Worm (Caenorhabditis elegans) whole organism, mixed stage, embryonic: Measurements from ENCODE around the gene 2L52.1.
A peak's percentile ranks its signal among the peaks of the same experiment; 100 is the strongest.

Experiments
- M03D4.4 ChIP-seq: sonication (generic microtip); optimal IDR thresholded peaks from 2 replicates; lab custom pipeline; 2017; ENCODE audit warnings: mild to moderate bottlenecking, missing genetic modification characterization, missing compliant biosample characterization
- bed-3 ChIP-seq: fragments of 200-800 bp; sonication (Bioruptor generic); optimal IDR thresholded peaks from 3 replicates; lab custom pipeline; 2018; ENCODE audit warnings: mild to moderate bottlenecking, missing genetic modification characterization, moderate library complexity, missing compliant biosample characterization
- blmp-1 ChIP-seq: fragments of 150-350 bp; optimal IDR thresholded peaks from 2 replicates; lab custom pipeline; 2014; ENCODE audit warnings: missing biosample characterization, missing genetic modification characterization
- ceh-39 ChIP-seq: fragments of 150-350 bp; optimal IDR thresholded peaks from 2 replicates; lab custom pipeline; 2014; ENCODE audit warnings: missing biosample characterization, missing genetic modification characterization
- ceh-43 ChIP-seq: fragments of 200-800 bp; sonication (Bioruptor generic); optimal IDR thresholded peaks from 2 replicates; lab custom pipeline; 2018; ENCODE audit warnings: mild to moderate bottlenecking, missing genetic modification characterization, moderate library complexity, missing compliant biosample characterization
- ceh-83 ChIP-seq: fragments of 200-800 bp; sonication (Bioruptor generic); optimal IDR thresholded peaks from 2 replicates; lab custom pipeline; 2018; ENCODE audit warnings: mild to moderate bottlenecking, missing genetic modification characterization, missing compliant biosample characterization
- ces-1 ChIP-seq: fragments of 150-350 bp; optimal IDR thresholded peaks from 2 replicates; lab custom pipeline; 2014; ENCODE audit warnings: missing biosample characterization, missing genetic modification reagents, missing genetic modification characterization
- cnd-1 ChIP-seq: fragments of 200-800 bp; sonication (Bioruptor generic); optimal IDR thresholded peaks from 2 replicates; lab custom pipeline; 2018; ENCODE audit warnings: mild to moderate bottlenecking, missing genetic modification characterization, missing compliant biosample characterization
- drap-1 ChIP-seq: fragments of 200-800 bp; sonication (Bioruptor generic); optimal IDR thresholded peaks from 3 replicates; lab custom pipeline; 2018; ENCODE audit warnings: mild to moderate bottlenecking, missing genetic modification characterization, missing compliant biosample characterization
- elt-1 ChIP-seq: sonication (generic microtip); optimal IDR thresholded peaks from 2 replicates; lab custom pipeline; 2017; ENCODE audit warnings: missing genetic modification characterization, mild to moderate bottlenecking, missing compliant biosample characterization, antibody characterized with exemption, moderate library complexity, borderline replicate concordance; ENCODE audit not compliant: insufficient read depth
- elt-3 ChIP-seq: fragments of 150-350 bp; optimal IDR thresholded peaks from 2 replicates; lab custom pipeline; 2014; ENCODE audit warnings: missing biosample characterization, missing genetic modification characterization
- flh-1 ChIP-seq: fragments of 200-800 bp; sonication (Bioruptor generic); optimal IDR thresholded peaks from 2 replicates; lab custom pipeline; 2018; ENCODE audit warnings: mild to moderate bottlenecking, missing genetic modification characterization, moderate library complexity, missing compliant biosample characterization
- ham-2 ChIP-seq: fragments of 200-800 bp; sonication (Bioruptor generic); optimal IDR thresholded peaks from 2 replicates; lab custom pipeline; 2018; ENCODE audit warnings: mild to moderate bottlenecking, missing genetic modification characterization, missing compliant biosample characterization
- hlh-1 ChIP-seq: fragments of 150-350 bp; optimal IDR thresholded peaks from 2 replicates; lab custom pipeline; 2014; ENCODE audit warnings: missing biosample characterization, missing genetic modification reagents, missing genetic modification characterization
- lin-13 ChIP-seq: fragments of 150-350 bp; optimal IDR thresholded peaks from 2 replicates; lab custom pipeline; 2014; ENCODE audit warnings: missing biosample characterization, missing genetic modification characterization
- lin-32 ChIP-seq: fragments of 200-800 bp; sonication (Bioruptor generic); optimal IDR thresholded peaks from 2 replicates; lab custom pipeline; 2018; ENCODE audit warnings: mild to moderate bottlenecking, missing genetic modification characterization, missing compliant biosample characterization
- lsy-2 ChIP-seq: fragments of 150-350 bp; optimal IDR thresholded peaks from 2 replicates; lab custom pipeline; 2014; ENCODE audit warnings: missing biosample characterization, missing genetic modification characterization
- mab-5 ChIP-seq: fragments of 150-350 bp; optimal IDR thresholded peaks from 2 replicates; lab custom pipeline; 2014; ENCODE audit warnings: missing biosample characterization, missing genetic modification characterization
- mep-1 ChIP-seq: fragments of 150-350 bp; optimal IDR thresholded peaks from 2 replicates; lab custom pipeline; 2017; ENCODE audit warnings: missing biosample characterization, missing genetic modification reagents, missing genetic modification characterization, inconsistent platforms
- mls-2 ChIP-seq: sonication (generic microtip); optimal IDR thresholded peaks from 2 replicates; lab custom pipeline; 2016; ENCODE audit warnings: mild to moderate bottlenecking, missing genetic modification characterization, moderate library complexity, missing compliant biosample characterization
- nhr-12 ChIP-seq: fragments of 150-350 bp; optimal IDR thresholded peaks from 2 replicates; lab custom pipeline; 2014; ENCODE audit warnings: missing biosample characterization, missing genetic modification characterization
- nhr-2 ChIP-seq: fragments of 150-350 bp; optimal IDR thresholded peaks from 2 replicates; lab custom pipeline; 2014; ENCODE audit warnings: missing biosample characterization, missing genetic modification characterization
- nhr-237 ChIP-seq: fragments of 150-350 bp; optimal IDR thresholded peaks from 2 replicates; lab custom pipeline; 2014; ENCODE audit warnings: missing biosample characterization, missing genetic modification characterization
- nhr-28 ChIP-seq: fragments of 150-350 bp; optimal IDR thresholded peaks from 2 replicates; lab custom pipeline; 2014; ENCODE audit warnings: missing biosample characterization, missing genetic modification characterization
- nhr-76 ChIP-seq: sonication (generic microtip); optimal IDR thresholded peaks from 2 replicates; lab custom pipeline; 2017; ENCODE audit warnings: missing biosample characterization, missing genetic modification characterization
- pha-4 ChIP-seq: fragments of 150-350 bp; optimal IDR thresholded peaks from 2 replicates; lab custom pipeline; 2018; ENCODE audit warnings: missing biosample characterization, missing genetic modification reagents, missing genetic modification characterization
- sem-2 ChIP-seq: fragments of 200-800 bp; sonication (Bioruptor generic); optimal IDR thresholded peaks from 2 replicates; lab custom pipeline; 2018; ENCODE audit warnings: mild to moderate bottlenecking, missing genetic modification characterization, missing compliant biosample characterization
- snpc-4 ChIP-seq: fragments of 150-350 bp; optimal IDR thresholded peaks from 2 replicates; lab custom pipeline; 2014; ENCODE audit warnings: missing biosample characterization, missing genetic modification characterization
- sptf-1 ChIP-seq: sonication (generic microtip); optimal IDR thresholded peaks from 2 replicates; lab custom pipeline; 2017; ENCODE audit warnings: mild to moderate bottlenecking, missing genetic modification characterization, moderate library complexity, missing compliant biosample characterization
- tbx-8 ChIP-seq: fragments of 200-800 bp; sonication (Bioruptor generic); optimal IDR thresholded peaks from 2 replicates; lab custom pipeline; 2018; ENCODE audit warnings: mild to moderate bottlenecking, missing genetic modification characterization, moderate library complexity, missing compliant biosample characterization
- unc-120 ChIP-seq: sonication (generic microtip); optimal IDR thresholded peaks from 2 replicates; lab custom pipeline; 2017; ENCODE audit warnings: missing genetic modification characterization, missing compliant biosample characterization; ENCODE audit not compliant: poor library complexity, severe bottlenecking
- unc-39 ChIP-seq: fragments of 150-350 bp; optimal IDR thresholded peaks from 2 replicates; lab custom pipeline; 2014; ENCODE audit warnings: missing biosample characterization, missing genetic modification characterization
- unc-62 ChIP-seq: fragments of 150-350 bp; optimal IDR thresholded peaks from 2 replicates; lab custom pipeline; 2014; ENCODE audit warnings: missing biosample characterization, missing genetic modification reagents, missing genetic modification characterization
- zip-8 ChIP-seq: fragments of 150-350 bp; optimal IDR thresholded peaks from 2 replicates; lab custom pipeline; 2014; ENCODE audit warnings: missing biosample characterization, missing genetic modification characterization
- ztf-11 ChIP-seq: fragments of 150-350 bp; optimal IDR thresholded peaks from 2 replicates; lab custom pipeline; 2014; ENCODE audit warnings: missing biosample characterization, missing genetic modification characterization

Gene 2L52.1

ce11 chrII:11783-12182, 10.1 kb downstream of the 2L52.1 start, which contains the start of gene best-4:
TSS of gene best-4 (minus strand) at chrII:11883.
- TF ChIP-seq unc-62 (no peak), ceh-43 (GFP tag; lab: Kevin White, UChicago) (no peak), hlh-1 (tag; lab: Kevin White, UChicago) (no peak), elt-3 (tag; lab: Kevin White, UChicago) (no peak), nhr-12 (tag; lab: Kevin White, UChicago) (no peak), snpc-4 (tag; lab: Kevin White, UChicago) (no peak), ceh-39 (no peak), lin-13 (tag; lab: Kevin White, UChicago) (no peak), blmp-1 (tag; lab: Kevin White, UChicago) (no peak), mab-5 (tag; lab: Kevin White, UChicago) (no peak), lin-32 (no peak), cnd-1 (tag; lab: Kevin White, UChicago) (no peak), nhr-237 (tag; lab: Kevin White, UChicago) (no peak), unc-120 (tag; lab: Kevin White, UChicago) (no peak), bed-3 (GFP tag; lab: Kevin White, UChicago) (no peak), ztf-11 (no peak), elt-1 (no peak), zip-8 (tag; lab: Kevin White, UChicago) (no peak), sem-2 (GFP tag; lab: Kevin White, UChicago) (no peak)

- TF ChIP-seq elt-1 (no peak), flh-1 (no peak), nhr-76 (tag; lab: Kevin White, UChicago) (no peak), sptf-1 (tag; lab: Kevin White, UChicago) (no peak), lsy-2 (tag; lab: Kevin White, UChicago) (no peak), ceh-83 (GFP tag; lab: Kevin White, UChicago) (no peak), bed-3 (GFP tag; lab: Kevin White, UChicago) (no peak), elt-3 (tag; lab: Kevin White, UChicago) (no peak), mep-1 (no peak)
Measured at ce11 chrII:12685-13084, 11.0 kb downstream of the 2L52.1 start, which contains the start of gene best-3. TSS of gene best-3 (plus strand) at chrII:12985.

ce11 chrII:18787-19186, 17.1 kb downstream of the 2L52.1 start:
- TF ChIP-seq ceh-39 (no peak), M03D4.4 (peak; percentile 59), mls-2 (tag; lab: Kevin White, UChicago) (peak; percentile 44), sptf-1 (tag; lab: Kevin White, UChicago) (peak; percentile 66), snpc-4 (tag; lab: Kevin White, UChicago) (no peak), tbx-8 (GFP tag; lab: Kevin White, UChicago) (no peak), nhr-76 (tag; lab: Kevin White, UChicago) (no peak), mep-1 (peak; percentile 60), bed-3 (GFP tag; lab: Kevin White, UChicago) (no peak), hlh-1 (tag; lab: Kevin White, UChicago) (no peak), ham-2 (GFP tag; lab: Kevin White, UChicago) (no peak), flh-1 (no peak), zip-8 (tag; lab: Kevin White, UChicago) (no peak), sem-2 (GFP tag; lab: Kevin White, UChicago) (no peak), elt-1 (no peak), ztf-11 (peak; percentile 52), nhr-2 (tag; lab: Kevin White, UChicago) (no peak), unc-120 (tag; lab: Kevin White, UChicago) (peak; percentile 69), ces-1 (GFP tag; lab: Kevin White, UChicago) (no peak), lin-13 (tag; lab: Kevin White, UChicago) (no peak), drap-1 (peak; percentile 63), nhr-28 (tag; lab: Kevin White, UChicago) (no peak), pha-4 (tag; lab: Kevin White, UChicago) (peak; percentile 45), unc-39 (tag; lab: Kevin White, UChicago) (no peak), nhr-237 (tag; lab: Kevin White, UChicago) (peak; percentile 10), ceh-43 (GFP tag; lab: Kevin White, UChicago) (no peak)
- TF ChIP-seq, all 35 proteins: peak for 9
